Worm (Caenorhabditis elegans): ENCODE data around the gene T28H11.7.

DNA sequence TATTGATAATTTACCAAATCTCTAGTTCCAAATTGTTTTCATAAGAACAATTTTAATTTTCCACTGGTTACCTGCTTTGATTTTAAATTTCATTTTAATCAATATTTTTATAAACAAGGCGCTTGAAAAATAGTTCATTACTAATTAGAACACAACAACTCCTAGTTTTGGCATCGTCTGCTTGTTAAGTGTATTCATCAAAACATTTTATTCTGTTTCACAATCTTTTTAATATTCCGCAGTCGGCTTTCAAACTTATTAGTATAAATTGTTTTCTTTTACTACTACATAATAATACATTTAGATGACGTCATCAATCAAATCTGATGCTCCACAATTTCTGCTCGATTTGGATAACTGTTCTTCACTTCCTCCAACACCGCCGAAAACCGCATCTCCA is 14.5 kb downstream of the T28H11.7 start, which contains the start of gene pes-1:
- TF ChIP-seq snpc-4 (tag; optimal IDR thresholded peaks at IDR 0.05) (no peak), ama-1 (optimal IDR thresholded peaks at IDR 0.05) (no peak), mdl-1 (tag; optimal IDR thresholded peaks at IDR 0.05) (no peak), lsy-12 (tag; optimal IDR thresholded peaks at IDR 0.05) (no peak), unc-39 (tag; optimal IDR thresholded peaks at IDR 0.05) (no peak), skn-1 (tag; optimal IDR thresholded peaks at IDR 0.05) (no peak), pha-4 (tag; optimal IDR thresholded peaks at IDR 0.05) (no peak), ceh-28 (tag; optimal IDR thresholded peaks at IDR 0.05) (no peak), mml-1 (tag; optimal IDR thresholded peaks at IDR 0.05) (no peak), daf-12 (tag; optimal IDR thresholded peaks at IDR 0.05) (no peak), ztf-4 (tag; optimal IDR thresholded peaks at IDR 0.05) (no peak), R02D3.7 (tag; optimal IDR thresholded peaks at IDR 0.05) (no peak)
